Worm (Caenorhabditis elegans): Measurements from ENCODE around the gene F18C5.9.

DNA sequence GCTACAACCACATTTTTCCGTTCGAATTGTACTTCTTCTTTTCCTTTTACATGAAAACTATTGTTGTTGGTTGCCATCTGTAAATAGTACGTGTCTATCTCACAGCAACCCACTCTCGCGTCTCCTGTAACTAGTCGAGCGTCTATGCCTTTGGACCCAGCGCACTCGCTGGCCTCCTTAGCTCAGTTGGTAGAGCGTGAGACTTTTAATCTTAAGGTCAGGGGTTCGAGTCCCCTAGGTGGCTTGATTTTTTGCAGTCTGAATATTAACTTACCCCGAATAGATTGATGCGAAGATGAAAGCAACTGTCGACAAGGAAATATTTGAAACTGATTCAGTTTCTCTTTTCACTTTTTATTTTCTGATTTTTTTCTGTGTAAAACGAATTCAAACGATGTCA lies 1.9 kb upstream of the F18C5.9 start, which contains the start of gene mpz-3:
- TF ChIP-seq lsy-2 (tag; optimal IDR thresholded peaks at IDR 0.05) (no peak), lin-13 (tag; optimal IDR thresholded peaks at IDR 0.05) (no peak), sptf-1 (tag; optimal IDR thresholded peaks at IDR 0.05) (no peak), nhr-12 (tag; optimal IDR thresholded peaks at IDR 0.05) (no peak), pha-4 (tag; optimal IDR thresholded peaks at IDR 0.05) (no peak)
